Worm (Caenorhabditis elegans): ENCODE results near the gene F07C3.3.

DNA sequence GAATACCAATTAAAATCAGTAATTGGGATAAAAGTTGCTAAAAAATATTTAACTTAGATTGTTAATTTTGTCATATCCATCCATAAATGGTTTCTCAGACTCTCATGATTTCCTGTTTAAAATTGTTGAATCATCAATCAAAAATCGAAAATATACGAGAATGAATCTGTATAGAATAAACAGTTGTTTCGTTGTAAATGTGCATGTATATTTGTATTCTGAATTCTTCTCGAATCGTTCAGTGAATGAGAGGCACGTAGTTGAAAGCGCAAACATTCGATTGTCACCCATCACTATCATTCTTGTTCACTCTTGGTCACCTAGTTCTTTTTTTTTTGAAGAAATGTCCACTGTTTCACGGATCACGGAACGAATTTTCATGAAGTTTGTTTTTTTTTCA is 17.7 kb upstream of the F07C3.3 start, which contains the start of gene ptd-2:
- no peak for TF ChIP-seq hrde-1 (tag; optimal IDR thresholded peaks at IDR 0.05; ENCODE audit: borderline replicate concordance)
- no peak for TF ChIP-seq F33H1.4 (GFP tag; IDR thresholded peaks at IDR 0.05)
- no peak for TF ChIP-seq F52B5.7 (tag; optimal IDR thresholded peaks at IDR 0.05)
- no peak for TF ChIP-seq zim-3 (tag; optimal IDR thresholded peaks at IDR 0.05)
- no peak for TF ChIP-seq B0035.1 (tag; optimal IDR thresholded peaks at IDR 0.05)
- no peak for TF ChIP-seq bed-1 (GFP tag; IDR thresholded peaks at IDR 0.05)
- no peak for TF ChIP-seq madf-6 (GFP tag; IDR thresholded peaks at IDR 0.05)
- TF ChIP-seq ztf-28 (GFP tag; IDR thresholded peaks at IDR 0.05): no peak
- no peak for TF ChIP-seq snpc-4 (GFP tag; optimal IDR thresholded peaks at IDR 0.05)
- TF ChIP-seq snpc-4 (tag; optimal IDR thresholded peaks at IDR 0.05): no peak
- TF ChIP-seq tlf-1 (GFP tag; optimal IDR thresholded peaks at IDR 0.05): no peak
